Worm (Caenorhabditis elegans): Measurements from ENCODE around the gene ufbp-1.

ufbp-1 gene

ce11 chrIII:8413501-8413900, 29.9 kb downstream of the ufbp-1 start:
- TF ChIP-seq blmp-1 (tag; optimal IDR thresholded peaks at IDR 0.05) (no peak), ceh-8 (GFP tag; optimal IDR thresholded peaks at IDR 0.05) (peak; percentile 55)

- TF ChIP-seq lin-14 (GFP tag; optimal IDR thresholded peaks at IDR 0.05): peak; percentile 97
- TF ChIP-seq sup-37 (GFP tag; optimal IDR thresholded peaks at IDR 0.05): no peak
- peak; percentile 38 for TF ChIP-seq tbx-2 (tag; optimal IDR thresholded peaks at IDR 0.05)
- peak; percentile 22 for TF ChIP-seq nhr-90 (tag; optimal IDR thresholded peaks at IDR 0.05; ENCODE audit: poor library complexity)
- TF ChIP-seq nhr-20 (tag; optimal IDR thresholded peaks at IDR 0.05): peak; percentile 55
- peak; percentile 44 for TF ChIP-seq xbp-1 (tag; optimal IDR thresholded peaks at IDR 0.05)
- TF ChIP-seq dsc-1 (tag; optimal IDR thresholded peaks at IDR 0.05): no peak
- no peak for TF ChIP-seq unc-62 (GFP tag; optimal IDR thresholded peaks at IDR 0.05)
- peak; percentile 24 for TF ChIP-seq lin-15B (tag; optimal IDR thresholded peaks at IDR 0.05)
- peak; percentile 35 for TF ChIP-seq nhr-77 (tag; optimal IDR thresholded peaks at IDR 0.05)
- peak; percentile 66 for TF ChIP-seq unc-86 (tag; optimal IDR thresholded peaks at IDR 0.05)
- TF ChIP-seq mdl-1 (tag; optimal IDR thresholded peaks at IDR 0.05): peak in 1 of 2 experiments; percentile 29
- peak; percentile 61 for TF ChIP-seq snpc-4 (tag; optimal IDR thresholded peaks at IDR 0.05)
- peak; percentile 15 for TF ChIP-seq ztf-4 (tag; optimal IDR thresholded peaks at IDR 0.05)
- TF ChIP-seq aha-1 (tag; optimal IDR thresholded peaks at IDR 0.05): no peak
- TF ChIP-seq zip-4 (GFP tag; optimal IDR thresholded peaks at IDR 0.05): peak; percentile 7
- TF ChIP-seq lin-13 (GFP tag; optimal IDR thresholded peaks at IDR 0.05): peak; percentile 50
- no peak for TF ChIP-seq ets-5 (GFP tag; IDR thresholded peaks at IDR 0.05)
- TF ChIP-seq dpl-1 (GFP tag; optimal IDR thresholded peaks at IDR 0.05): peak; percentile 57 to 79 (median 58)
- no peak for TF ChIP-seq C04F5.9 (tag; optimal IDR thresholded peaks at IDR 0.05)
- peak; percentile 69 for TF ChIP-seq snu-23 (GFP tag; optimal IDR thresholded peaks at IDR 0.05)
- peak; percentile 24 for TF ChIP-seq elt-2 (tag; optimal IDR thresholded peaks at IDR 0.05)
- TF ChIP-seq ceh-63 (GFP tag; optimal IDR thresholded peaks at IDR 0.05): no peak
- TF ChIP-seq fos-1 (tag; optimal IDR thresholded peaks at IDR 0.05): peak; percentile 63
- TF ChIP-seq isw-1 (GFP tag; IDR thresholded peaks at IDR 0.05): peak; percentile 43
- peak; percentile 58 to 77 for TF ChIP-seq efl-1 (optimal IDR thresholded peaks at IDR 0.05)
- TF ChIP-seq efl-1 (GFP tag; optimal IDR thresholded peaks at IDR 0.05 in 1 of 2): peak; percentile 57 to 77
- TF ChIP-seq nhr-71 (tag; optimal IDR thresholded peaks at IDR 0.05): peak; percentile 72
- peak; percentile 35 for TF ChIP-seq F16B12.6 (tag; optimal IDR thresholded peaks at IDR 0.05)
- TF ChIP-seq fkh-8 (tag; optimal IDR thresholded peaks at IDR 0.05): peak; percentile 80
- peak; percentile 25 to 63 (median 34) for TF ChIP-seq ceh-82 (tag; optimal IDR thresholded peaks at IDR 0.05)
- peak; percentile 19 for TF ChIP-seq rnt-1 (tag; optimal IDR thresholded peaks at IDR 0.05)
- peak; percentile 54 for TF ChIP-seq fkh-10 (GFP tag; optimal IDR thresholded peaks at IDR 0.05)
- no peak for TF ChIP-seq nhr-85 (tag)
- TF ChIP-seq jun-1 (tag; optimal IDR thresholded peaks at IDR 0.05): peak; percentile 57
- no peak for TF ChIP-seq ztf-11 (tag; optimal IDR thresholded peaks at IDR 0.05)
- peak; percentile 58 for TF ChIP-seq swsn-7 (tag; optimal IDR thresholded peaks at IDR 0.05)
- TF ChIP-seq lsy-2 (tag; optimal IDR thresholded peaks at IDR 0.05): peak; percentile 84 to 93
- TF ChIP-seq nhr-12 (tag; optimal IDR thresholded peaks at IDR 0.05): no peak
- TF ChIP-seq hpl-2 (GFP tag; optimal IDR thresholded peaks at IDR 0.05): no peak
- TF ChIP-seq skn-1 (tag; optimal IDR thresholded peaks at IDR 0.05): peak; percentile 88
- peak; percentile 52 for TF ChIP-seq nhr-47 (tag; optimal IDR thresholded peaks at IDR 0.05)
- TF ChIP-seq blmp-1 (tag; optimal IDR thresholded peaks at IDR 0.05): peak; percentile 85
- peak; percentile 67 to 77 for TF ChIP-seq lin-35 (GFP tag; optimal IDR thresholded peaks at IDR 0.05)
- no peak for TF ChIP-seq nhr-84 (tag; optimal IDR thresholded peaks at IDR 0.05)
- TF ChIP-seq mep-1 (tag; optimal IDR thresholded peaks at IDR 0.05): peak; percentile 97
- TF ChIP-seq nhr-28 (tag; optimal IDR thresholded peaks at IDR 0.05): no peak
- peak; percentile 35 for TF ChIP-seq nhr-19 (GFP tag; conservative IDR thresholded peaks at IDR 0.05)
- no peak for TF ChIP-seq C16A3.4 (tag; optimal IDR thresholded peaks at IDR 0.05)
These were observed 31.4 kb downstream of the ufbp-1 start for ce11 chrIII:8411976-8412375.
